Fruit fly (Drosophila melanogaster) whole organism, wandering third instar larva: ENCODE measurements around the gene nst.
A peak's percentile ranks its signal among the peaks of the same experiment; 100 is the strongest.

ENCODE experiments used
- Abd-B ChIP-seq: fragments of >200 bp; optimal IDR thresholded peaks from 2 replicates; lab custom pipeline; 2017; ENCODE audit warnings: missing biosample characterization, missing genetic modification characterization
- CG32264 ChIP-seq: fragments of 200-800 bp; sonication (Bioruptor generic); optimal IDR thresholded peaks from 2 replicates; lab custom pipeline; 2016; ENCODE audit warnings: missing biosample characterization, missing genetic modification characterization
- CG9705 ChIP-seq: fragments of 200-800 bp; sonication (Bioruptor generic); optimal IDR thresholded peaks from 2 replicates; lab custom pipeline; 2018; ENCODE audit warnings: missing biosample characterization, mild to moderate bottlenecking, missing genetic modification characterization
- CrebA ChIP-seq: fragments of 200-800 bp; sonication (Bioruptor generic); optimal IDR thresholded peaks from 2 replicates; lab custom pipeline; 2016; ENCODE audit warnings: missing biosample characterization, mild to moderate bottlenecking, missing genetic modification characterization, borderline replicate concordance
- Dfd ChIP-seq: fragments of >200 bp; optimal IDR thresholded peaks from 2 replicates; lab custom pipeline; 2017; ENCODE audit warnings: missing biosample characterization, missing genetic modification characterization
- Dif ChIP-seq: fragments of 200-275, 200-300 bp; sonication (Bioruptor generic); optimal IDR thresholded peaks from 2 replicates; lab custom pipeline; 2018; ENCODE audit warnings: missing biosample characterization, missing genetic modification characterization; ENCODE audit not compliant: partially characterized antibody
- GATAd ChIP-seq: sonication (Bioruptor generic); optimal IDR thresholded peaks from 2 replicates; lab custom pipeline; 2016; ENCODE audit warnings: missing biosample characterization, missing genetic modification characterization
- HLH106 ChIP-seq: fragments of 200-800 bp; optimal IDR thresholded peaks from 3 replicates; lab custom pipeline; 2019; ENCODE audit warnings: missing biosample characterization, mild to moderate bottlenecking, missing genetic modification characterization, moderate library complexity
- Hnf4 ChIP-seq: fragments of 200-800 bp; sonication (Bioruptor generic); optimal IDR thresholded peaks from 2 replicates; lab custom pipeline; 2016; ENCODE audit warnings: missing biosample characterization, mild to moderate bottlenecking, missing genetic modification characterization
- Hr78 ChIP-seq: fragments of >200 bp; optimal IDR thresholded peaks from 2 replicates; lab custom pipeline; 2017; ENCODE audit warnings: missing biosample characterization, missing genetic modification characterization
- Hr83 ChIP-seq: fragments of 200-300 bp; sonication (Bioruptor generic); optimal IDR thresholded peaks from 2 replicates; lab custom pipeline; 2016; ENCODE audit warnings: missing biosample characterization, mild to moderate bottlenecking, missing genetic modification characterization, moderate library complexity; ENCODE audit not compliant: poor library complexity, severe bottlenecking
- Jra ChIP-seq: sonication (Bioruptor generic); optimal IDR thresholded peaks from 2 replicates; lab custom pipeline; 2016; ENCODE audit warnings: missing biosample characterization, missing genetic modification characterization
- Mio ChIP-seq: sonication (Bioruptor generic); optimal IDR thresholded peaks from 2 replicates; lab custom pipeline; 2016; ENCODE audit warnings: missing biosample characterization, missing genetic modification characterization
- Myc ChIP-seq: fragments of >200 bp; optimal IDR thresholded peaks from 2 replicates; lab custom pipeline; 2017
- N ChIP-seq: fragments of >200 bp; optimal IDR thresholded peaks from 2 replicates; lab custom pipeline; 2018; ENCODE audit warnings: missing biosample characterization, missing external identifiers, missing genetic modification characterization
- OdsH ChIP-seq: fragments of 200-800 bp; sonication (Bioruptor generic); optimal IDR thresholded peaks from 2 replicates; lab custom pipeline; 2016; ENCODE audit warnings: missing biosample characterization, mild to moderate bottlenecking, missing genetic modification characterization
- Rel ChIP-seq, 2 experiments: fragments of 200-800 bp; sonication (Bioruptor generic) in 1 of 2; optimal IDR thresholded peaks; 2 replicates in 1 of 2; 3 replicates in 1 of 2; lab custom pipeline; 2016 to 2019; ENCODE audit warnings: mild to moderate bottlenecking in 2 of 2, missing biosample characterization in 2 of 2, missing genetic modification characterization in 2 of 2, moderate library complexity in 1 of 2
- Sp1 ChIP-seq: fragments of 200-800 bp; sonication (Bioruptor generic); optimal IDR thresholded peaks from 3 replicates; lab custom pipeline; 2019; ENCODE audit warnings: missing biosample characterization, mild to moderate bottlenecking, missing genetic modification characterization, moderate library complexity
- Vsx2 ChIP-seq: fragments of 200-300, 225-300 bp; sonication (Bioruptor generic); optimal IDR thresholded peaks from 2 replicates; lab custom pipeline; 2018; ENCODE audit warnings: missing biosample characterization, missing genetic modification characterization; ENCODE audit not compliant: partially characterized antibody
- br ChIP-seq: fragments of 200-800 bp; sonication (Bioruptor generic); optimal IDR thresholded peaks from 2 replicates; lab custom pipeline; 2016; ENCODE audit warnings: missing biosample characterization, missing genetic modification characterization
- brk ChIP-seq: fragments of 200-800 bp; sonication (Bioruptor generic); optimal IDR thresholded peaks from 2 replicates; lab custom pipeline; 2016; ENCODE audit warnings: missing biosample characterization, mild to moderate bottlenecking, missing genetic modification characterization
- dl ChIP-seq, 2 experiments: fragments of 175-275, 200-275 bp in 1 of 2; fragments of 200-275 bp in 1 of 2; sonication (Bioruptor generic); optimal IDR thresholded peaks; lab custom pipeline; 2018; ENCODE audit warnings: mild to moderate bottlenecking in 2 of 2, missing biosample characterization in 2 of 2, missing genetic modification characterization in 2 of 2, moderate library complexity in 2 of 2; ENCODE audit not compliant: partially characterized antibody in 2 of 2, insufficient read depth in 1 of 2
- dmrt93B ChIP-seq: fragments of 200-800 bp; sonication (Bioruptor generic); optimal IDR thresholded peaks from 2 replicates; lab custom pipeline; 2018; ENCODE audit warnings: missing biosample characterization, mild to moderate bottlenecking, missing genetic modification characterization
- dsf ChIP-seq: sonication (Bioruptor generic); optimal IDR thresholded peaks from 2 replicates; lab custom pipeline; 2016; ENCODE audit warnings: missing biosample characterization, missing genetic modification characterization, borderline replicate concordance
- ey ChIP-seq: fragments of 200-800 bp; sonication (Bioruptor generic); optimal IDR thresholded peaks from 2 replicates; lab custom pipeline; 2016; ENCODE audit warnings: missing biosample characterization, missing genetic modification characterization
- fru ChIP-seq: fragments of 200-800 bp; sonication (Bioruptor generic); optimal IDR thresholded peaks from 3 replicates; lab custom pipeline; 2016; ENCODE audit warnings: missing biosample characterization, mild to moderate bottlenecking, missing genetic modification characterization
- h ChIP-seq: fragments of 200-800 bp; sonication (Bioruptor generic); optimal IDR thresholded peaks from 3 replicates; lab custom pipeline; 2016; ENCODE audit warnings: missing biosample characterization, mild to moderate bottlenecking, missing genetic modification characterization
- jim ChIP-seq: fragments of 175-275, 200-325 bp; sonication (Bioruptor generic); optimal IDR thresholded peaks from 2 replicates; lab custom pipeline; 2016; ENCODE audit warnings: missing biosample characterization, mild to moderate bottlenecking, missing genetic modification characterization
- lola ChIP-seq: fragments of >200 bp; optimal IDR thresholded peaks from 2 replicates; lab custom pipeline; 2017; ENCODE audit warnings: missing biosample characterization, missing genetic modification characterization
- pan ChIP-seq: fragments of >200 bp; optimal IDR thresholded peaks from 2 replicates; lab custom pipeline; 2017
- psq ChIP-seq: fragments of 200-800 bp; sonication (Bioruptor generic); optimal IDR thresholded peaks from 3 replicates; lab custom pipeline; 2017; ENCODE audit warnings: missing biosample characterization, mild to moderate bottlenecking, missing genetic modification characterization, moderate library complexity
- rgr ChIP-seq: fragments of 200-800 bp; sonication (Bioruptor generic); optimal IDR thresholded peaks from 3 replicates; lab custom pipeline; 2016; ENCODE audit warnings: missing biosample characterization, mild to moderate bottlenecking, missing genetic modification characterization
- sage ChIP-seq: fragments of 200-800 bp; sonication (Bioruptor generic); optimal IDR thresholded peaks from 2 replicates; lab custom pipeline; 2016; ENCODE audit warnings: missing biosample characterization, mild to moderate bottlenecking, missing genetic modification characterization
- sv ChIP-seq: fragments of 200-800 bp; sonication (Bioruptor generic); optimal IDR thresholded peaks from 3 replicates; lab custom pipeline; 2016; ENCODE audit warnings: missing biosample characterization, missing genetic modification characterization
- tai ChIP-seq: sonication (Bioruptor generic); optimal IDR thresholded peaks from 2 replicates; lab custom pipeline; 2016; ENCODE audit warnings: missing biosample characterization, missing genetic modification characterization
- usp ChIP-seq: fragments of >200 bp; optimal IDR thresholded peaks from 2 replicates; lab custom pipeline; 2017; ENCODE audit warnings: missing biosample characterization, missing genetic modification characterization
- woc ChIP-seq: sonication (Bioruptor generic); optimal IDR thresholded peaks from 2 replicates; lab custom pipeline; 2016; ENCODE audit warnings: missing biosample characterization, mild to moderate bottlenecking, missing genetic modification characterization

Gene nst

DNA sequence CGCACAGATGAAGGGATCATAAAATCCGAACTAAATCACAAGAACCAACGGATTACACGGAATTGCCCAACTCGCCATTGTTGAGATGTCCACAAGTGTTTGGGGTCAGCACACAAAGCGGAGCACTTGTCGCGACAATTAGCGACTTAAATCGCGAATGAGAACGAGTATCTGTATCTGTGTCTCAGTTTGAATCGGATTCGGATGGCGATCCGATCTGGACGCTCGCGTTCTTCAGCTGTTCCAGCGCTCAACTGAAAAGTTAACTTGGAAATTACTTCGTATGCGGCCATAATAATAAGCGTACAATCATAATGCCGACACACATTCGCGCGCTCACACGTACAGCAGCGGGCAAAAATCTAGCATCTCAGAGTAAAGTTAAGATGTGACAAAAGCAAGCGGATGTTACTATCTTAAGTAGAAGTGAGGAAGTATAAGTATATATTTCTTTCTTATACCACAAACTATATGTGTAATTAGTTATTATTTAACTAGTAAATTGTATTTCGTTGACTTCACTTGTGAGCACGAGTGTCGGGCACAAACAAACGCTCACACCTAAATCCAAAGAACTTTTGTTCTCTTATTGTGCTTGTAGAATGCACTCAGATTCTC lies 39.4 kb downstream of the nst start, which contains the start of gene CG10660 (continued):
- peak; percentile 75 for TF ChIP-seq Mio
- TF ChIP-seq dmrt93B (GFP tag; lab: Kevin White, UChicago) = peak; percentile 52
- TF ChIP-seq Sp1 (GFP tag; lab: Kevin White, UChicago) = peak; percentile 88
- peak; percentile 91 for TF ChIP-seq brk (GFP tag; lab: Kevin White, UChicago)
- no peak for TF ChIP-seq pan (lab: Kevin White, UChicago)
- TF ChIP-seq CrebA (GFP tag; lab: Kevin White, UChicago) = no peak
- peak; percentile 93 for TF ChIP-seq ey
- peak; percentile 77 for TF ChIP-seq HLH106 (tag; lab: Kevin White, UChicago)
- TF ChIP-seq Jra = peak; percentile 59
- TF ChIP-seq dl (GFP tag; optimal IDR thresholded peaks at IDR 0.05; lab: Kevin White, UChicago; ENCODE audit: insufficient read depth in 1 of 2, partially characterized antibody in 2 of 2) = no peak
- TF ChIP-seq Hr78 (GFP tag; lab: Kevin White, UChicago) = no peak
- TF ChIP-seq sage = peak; percentile 90
- peak; percentile 90 for TF ChIP-seq CG32264 (GFP tag; lab: Kevin White, UChicago)

DNA sequence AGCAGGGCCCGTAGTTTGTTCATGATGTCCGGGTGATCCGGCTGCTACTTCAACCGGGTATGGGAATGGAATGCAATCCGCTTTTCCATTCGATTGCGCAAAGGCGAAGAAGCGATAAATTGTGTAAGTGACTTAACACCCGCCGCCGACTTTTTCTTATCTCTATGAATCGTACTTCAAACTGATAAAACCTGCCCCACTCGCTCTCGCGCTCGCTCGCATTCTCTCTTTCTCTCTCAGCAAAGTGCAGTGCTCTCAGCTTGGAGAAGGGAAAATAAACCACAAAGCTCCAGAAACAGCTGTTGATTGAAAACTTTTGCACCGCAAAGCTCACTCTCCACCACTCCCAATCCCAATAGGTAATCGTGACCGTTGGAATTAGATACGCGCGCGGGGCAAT lies 40.0 kb downstream of the nst start:
- TF ChIP-seq jim (GFP tag; lab: Kevin White, UChicago) (no peak), tai (no peak), psq (GFP tag; lab: Kevin White, UChicago) (no peak), Abd-B (GFP tag; lab: Kevin White, UChicago) (no peak), Hr78 (GFP tag; lab: Kevin White, UChicago) (no peak), Rel (GFP tag; optimal IDR thresholded peaks at IDR 0.05; lab: Kevin White, UChicago) (peak; percentile 50), Rel (tag; optimal IDR thresholded peaks at IDR 0.05; lab: Kevin White, UChicago) (no peak), OdsH (GFP tag; lab: Kevin White, UChicago) (no peak), dmrt93B (GFP tag; lab: Kevin White, UChicago) (no peak), Dif (GFP tag; lab: Kevin White, UChicago) (peak; percentile 96), Dfd (GFP tag; lab: Kevin White, UChicago) (no peak), rgr (GFP tag; lab: Kevin White, UChicago) (no peak), fru (GFP tag; lab: Kevin White, UChicago) (no peak), Hnf4 (no peak), lola (GFP tag; lab: Kevin White, UChicago) (no peak), dsf (GFP tag; lab: Kevin White, UChicago) (no peak), usp (GFP tag; lab: Kevin White, UChicago) (no peak), sv (no peak), Jra (no peak), br (GFP tag; lab: Kevin White, UChicago) (no peak), brk (GFP tag; lab: Kevin White, UChicago) (no peak), CG9705 (no peak), ey (no peak), h (GFP tag; lab: Kevin White, UChicago) (no peak), Vsx2 (peak; percentile 80), woc (GFP tag; lab: Kevin White, UChicago) (no peak), Myc (lab: Kevin White, UChicago) (no peak), N (GFP tag; lab: Kevin White, UChicago) (no peak), Mio (no peak), HLH106 (tag; lab: Kevin White, UChicago) (no peak), dl (GFP tag; optimal IDR thresholded peaks at IDR 0.05; lab: Kevin White, UChicago; ENCODE audit: insufficient read depth in 1 of 2, partially characterized antibody in 2 of 2) (peak; percentile 83 to 93), pan (lab: Kevin White, UChicago) (no peak), Hr83 (peak; percentile 61), GATAd (GFP tag; lab: Kevin White, UChicago) (no peak), CrebA (GFP tag; lab: Kevin White, UChicago) (peak; percentile 51)

DNA sequence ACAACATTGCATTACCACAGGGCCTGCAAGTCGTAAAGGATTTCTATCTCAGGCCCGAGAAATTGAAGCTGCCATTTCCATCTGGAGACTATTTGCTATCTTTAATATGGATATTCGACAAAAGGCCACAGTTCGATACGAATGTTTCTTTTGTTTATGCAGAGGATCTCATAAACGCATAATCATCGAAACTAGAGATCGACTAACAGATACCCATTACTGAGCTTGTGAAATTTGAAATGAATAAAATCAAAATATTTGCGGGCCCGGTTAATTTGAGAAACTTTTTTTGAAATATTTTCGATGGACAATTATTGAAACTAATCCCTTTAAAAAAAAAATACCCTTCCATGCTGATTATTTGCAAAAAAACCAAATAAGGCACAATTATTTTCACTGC lies 43.8 kb downstream of the nst start:
- TF ChIP-seq Mio (no peak), Myc (lab: Kevin White, UChicago) (no peak), sage (no peak), pan (lab: Kevin White, UChicago) (no peak), lola (GFP tag; lab: Kevin White, UChicago) (no peak), Dif (GFP tag; lab: Kevin White, UChicago) (no peak), br (GFP tag; lab: Kevin White, UChicago) (no peak), dl (GFP tag; optimal IDR thresholded peaks at IDR 0.05; lab: Kevin White, UChicago; ENCODE audit: insufficient read depth in 1 of 2, partially characterized antibody in 2 of 2) (no peak), CrebA (GFP tag; lab: Kevin White, UChicago) (no peak), GATAd (GFP tag; lab: Kevin White, UChicago) (no peak), sv (no peak), HLH106 (tag; lab: Kevin White, UChicago) (no peak), tai (no peak), Hr78 (GFP tag; lab: Kevin White, UChicago) (no peak), Jra (no peak), Hnf4 (no peak), h (GFP tag; lab: Kevin White, UChicago) (no peak), CG32264 (GFP tag; lab: Kevin White, UChicago) (no peak), Hr83 (no peak), CG9705 (no peak)
